Fruit fly (Drosophila melanogaster): ENCODE results near the gene CG44139.

Gene CG44139

DNA sequence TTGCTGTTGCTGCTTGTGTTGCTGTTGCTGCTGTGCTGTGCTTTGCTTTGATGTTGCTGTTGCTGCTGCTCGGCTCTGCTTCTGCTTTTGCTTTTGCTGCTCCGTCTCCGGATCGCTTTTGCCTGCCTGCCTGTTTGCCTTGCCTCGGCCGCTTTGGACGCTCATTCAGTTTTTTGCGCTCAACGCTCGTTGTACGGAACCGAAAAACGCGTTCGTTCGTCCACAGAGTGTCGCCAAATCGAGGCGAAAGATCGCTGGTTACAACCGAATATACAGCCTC, 3.6 kb downstream of the CG44139 start, which contains the start of gene dpp:
Gene dpp, plus strand, starts transcription at position 164 of the 280 bp plus-strand sequence.
- no peak for TF ChIP-seq CG32006 (GFP tag; optimal IDR thresholded peaks at IDR 0.05)
- no peak for TF ChIP-seq net (GFP tag; optimal IDR thresholded peaks at IDR 0.05)
- TF ChIP-seq dac (GFP tag; optimal IDR thresholded peaks at IDR 0.05): no peak
- no peak for TF ChIP-seq CG16779 (tag; optimal IDR thresholded peaks at IDR 0.05)
- 0 out of 3 replicates have a peak, but pooled peaks have one; percentile 25 for TF ChIP-seq CG6163 (GFP tag; IDR thresholded peaks at IDR 0.05)
- no peak for TF ChIP-seq CG11762 (GFP tag; optimal IDR thresholded peaks at IDR 0.05; ENCODE audit: insufficient read depth)
- peak; percentile 36 for TF ChIP-seq CG3919 (GFP tag; optimal IDR thresholded peaks at IDR 0.05)
- no peak for TF ChIP-seq Lpt (GFP tag; optimal IDR thresholded peaks at IDR 0.05)
- TF ChIP-seq OdsH (GFP tag; optimal IDR thresholded peaks at IDR 0.05): no peak
- TF ChIP-seq Eip93F (GFP tag; optimal IDR thresholded peaks at IDR 0.05): no peak
- no peak for TF ChIP-seq Sox14 (GFP tag; optimal IDR thresholded peaks at IDR 0.05)
- no peak for TF ChIP-seq topi (GFP tag; optimal IDR thresholded peaks at IDR 0.05)
- TF ChIP-seq ss (GFP tag; optimal IDR thresholded peaks at IDR 0.05): no peak
- TF ChIP-seq fkh (GFP tag; optimal IDR thresholded peaks at IDR 0.05): no peak
- TF ChIP-seq Hr4 (GFP tag; optimal IDR thresholded peaks at IDR 0.05): no peak
- no peak for TF ChIP-seq Gug (GFP tag; IDR thresholded peaks at IDR 0.05)
- no peak for TF ChIP-seq fd59A (GFP tag; optimal IDR thresholded peaks at IDR 0.05)
- TF ChIP-seq svp (GFP tag): peak; percentile 32

DNA sequence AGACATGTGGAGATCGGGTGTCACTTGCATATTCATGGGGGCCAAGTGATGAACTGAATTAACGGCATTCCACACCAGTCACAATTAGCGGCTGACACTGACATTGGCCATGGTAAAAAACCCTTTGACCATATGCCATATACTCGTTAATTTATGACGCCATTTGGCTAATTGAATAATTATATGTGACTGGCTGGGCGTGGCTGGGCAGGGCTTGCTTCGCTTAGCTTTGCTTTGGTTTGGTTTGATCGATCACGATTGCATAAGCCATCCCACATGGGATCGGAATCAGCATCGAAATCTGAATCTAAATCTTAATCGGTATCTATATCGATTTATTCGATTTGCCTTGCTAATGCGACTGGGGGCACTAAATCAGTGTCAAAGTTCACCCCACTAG, 5.0 kb downstream of the CG44139 start:
- no peak for TF ChIP-seq CG11294 (GFP tag; IDR thresholded peaks at IDR 0.05)
- no peak for TF ChIP-seq CG6808 (GFP tag; optimal IDR thresholded peaks at IDR 0.05)
- no peak for TF ChIP-seq lz (GFP tag; optimal IDR thresholded peaks at IDR 0.05)
- no peak for TF ChIP-seq CG7368 (GFP tag; optimal IDR thresholded peaks at IDR 0.05)
- no peak for TF ChIP-seq Sox15 (GFP tag; optimal IDR thresholded peaks at IDR 0.05)
- TF ChIP-seq Ets21C (GFP tag; optimal IDR thresholded peaks at IDR 0.05): no peak
- TF ChIP-seq Blimp-1 (GFP tag; optimal IDR thresholded peaks at IDR 0.05): no peak
- TF ChIP-seq CG6163 (GFP tag; IDR thresholded peaks at IDR 0.05): no peak

DNA sequence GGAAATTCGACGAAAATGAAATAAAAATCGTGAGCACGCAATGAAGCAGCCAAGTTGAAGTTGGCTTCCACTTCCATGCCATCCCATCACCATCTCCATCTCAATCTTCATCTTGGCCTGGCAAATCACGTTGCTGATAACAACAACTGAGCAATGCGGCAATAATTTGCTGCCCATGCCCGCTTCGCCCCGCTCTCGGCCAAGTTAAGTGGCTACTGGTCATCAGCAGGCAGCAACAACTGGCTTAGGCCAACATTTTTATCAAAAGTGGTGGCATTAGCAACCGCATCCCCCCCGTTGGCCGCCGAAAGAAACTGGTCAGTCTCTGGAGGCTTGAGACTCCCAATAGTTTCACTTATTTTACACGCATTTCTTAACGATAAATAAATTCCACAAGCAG, 5.7 kb downstream of the CG44139 start:
- TF ChIP-seq CG8319 (GFP tag; optimal IDR thresholded peaks at IDR 0.05): no peak
- no peak for TF ChIP-seq Sox102F (GFP tag; optimal IDR thresholded peaks at IDR 0.05)
- no peak for TF ChIP-seq esn (GFP tag; optimal IDR thresholded peaks at IDR 0.05)

DNA sequence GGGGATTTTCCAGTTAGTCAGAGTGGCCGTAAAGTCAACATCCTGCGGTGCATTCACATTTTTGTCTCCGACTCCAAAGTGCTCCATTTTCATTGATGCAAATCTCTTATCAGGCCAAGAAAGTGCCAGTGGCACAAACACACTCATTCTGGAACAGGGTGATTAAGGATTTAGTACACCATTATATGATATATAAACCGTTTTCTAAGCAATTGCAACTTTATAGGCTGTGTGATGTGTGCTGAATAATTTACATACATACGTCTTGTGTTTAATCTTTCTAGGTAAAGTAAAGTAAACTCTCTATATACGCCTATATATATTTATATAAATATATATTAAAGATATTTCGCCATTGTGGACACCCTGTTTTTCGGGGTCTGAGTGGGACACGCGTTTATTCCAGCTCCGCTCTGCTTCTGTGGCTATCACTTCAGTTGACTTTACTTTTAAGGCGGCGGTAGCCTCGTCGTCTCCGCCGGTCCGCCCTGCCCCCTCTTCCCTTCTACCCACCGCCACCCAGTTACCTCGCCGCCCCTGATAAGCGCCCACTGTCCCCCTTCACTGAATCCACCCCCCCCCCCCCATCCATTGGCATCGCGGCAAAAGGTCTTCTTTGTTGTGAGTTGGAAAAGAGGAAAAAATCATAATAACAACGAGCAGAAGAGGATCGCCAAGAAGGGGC, 8.4 kb downstream of the CG44139 start:
- TF ChIP-seq CG34406 (GFP tag; optimal IDR thresholded peaks at IDR 0.05) (peak; percentile 51), eg (GFP tag; IDR thresholded peaks at IDR 0.05) (peak; percentile 73), CG6163 (GFP tag; IDR thresholded peaks at IDR 0.05) (peak; percentile 62; the same call in 2 of the 3 replicates), CG8319 (GFP tag; optimal IDR thresholded peaks at IDR 0.05) (peak; percentile 43), Eip78C (GFP tag) (peak; percentile 75), Sox14 (GFP tag; optimal IDR thresholded peaks at IDR 0.05) (peak; percentile 31), CG11762 (GFP tag; optimal IDR thresholded peaks at IDR 0.05; ENCODE audit: insufficient read depth) (peak; percentile 64), CG32006 (GFP tag; optimal IDR thresholded peaks at IDR 0.05) (peak; percentile 59), Smox (GFP tag; optimal IDR thresholded peaks at IDR 0.05) (no peak), CG3032 (tag; optimal IDR thresholded peaks at IDR 0.05) (peak; percentile 76), CG3919 (GFP tag; optimal IDR thresholded peaks at IDR 0.05) (peak; percentile 23), CG4318 (GFP tag; optimal IDR thresholded peaks at IDR 0.05) (no peak), CG11294 (GFP tag; IDR thresholded peaks at IDR 0.05) (peak; percentile 50), Ets96B (tag; optimal IDR thresholded peaks at IDR 0.05) (peak; percentile 80), CG6808 (GFP tag; optimal IDR thresholded peaks at IDR 0.05) (peak; percentile 43), CG6854 (GFP tag; optimal IDR thresholded peaks at IDR 0.05) (no peak), Hr39 (GFP tag; optimal IDR thresholded peaks at IDR 0.05) (no peak), Lpt (GFP tag; optimal IDR thresholded peaks at IDR 0.05) (no peak), spab (GFP tag; optimal IDR thresholded peaks at IDR 0.05) (peak; percentile 49), Sox15 (GFP tag; optimal IDR thresholded peaks at IDR 0.05) (no peak), ss (GFP tag; optimal IDR thresholded peaks at IDR 0.05) (peak; percentile 24 to 37), CG6276 (GFP tag; optimal IDR thresholded peaks at IDR 0.05) (peak; percentile 42), pdm3 (GFP tag; optimal IDR thresholded peaks at IDR 0.05) (peak; percentile 48), Sox102F (GFP tag; optimal IDR thresholded peaks at IDR 0.05) (peak; percentile 32), fd85E (GFP tag; optimal IDR thresholded peaks at IDR 0.05) (peak; percentile 32), achi (GFP tag; optimal IDR thresholded peaks at IDR 0.05) (peak; percentile 68), lz (GFP tag; optimal IDR thresholded peaks at IDR 0.05) (no peak), CG15336 (GFP tag; IDR thresholded peaks at IDR 0.05) (peak; percentile 72), dac (GFP tag; optimal IDR thresholded peaks at IDR 0.05) (peak; percentile 25), CG1621 (tag; optimal IDR thresholded peaks at IDR 0.05) (peak; percentile 49)
